Fruit fly (Drosophila melanogaster) whole organism, wandering third instar larva: ENCODE data around the gene aralar1.

Experiments used
- Abd-B ChIP-seq: fragments of >200 bp; optimal IDR thresholded peaks from 2 replicates; lab custom pipeline; 2017; ENCODE audit warnings: missing biosample characterization, missing genetic modification characterization
- CG32264 ChIP-seq: fragments of 200-800 bp; sonication (Bioruptor generic); optimal IDR thresholded peaks from 2 replicates; lab custom pipeline; 2016; ENCODE audit warnings: missing biosample characterization, missing genetic modification characterization
- CG9705 ChIP-seq: fragments of 200-800 bp; sonication (Bioruptor generic); optimal IDR thresholded peaks from 2 replicates; lab custom pipeline; 2018; ENCODE audit warnings: missing biosample characterization, mild to moderate bottlenecking, missing genetic modification characterization
- CrebA ChIP-seq: fragments of 200-800 bp; sonication (Bioruptor generic); optimal IDR thresholded peaks from 2 replicates; lab custom pipeline; 2016; ENCODE audit warnings: missing biosample characterization, mild to moderate bottlenecking, missing genetic modification characterization, borderline replicate concordance
- Dfd ChIP-seq: fragments of >200 bp; optimal IDR thresholded peaks from 2 replicates; lab custom pipeline; 2017; ENCODE audit warnings: missing biosample characterization, missing genetic modification characterization
- Dif ChIP-seq: fragments of 200-275, 200-300 bp; sonication (Bioruptor generic); optimal IDR thresholded peaks from 2 replicates; lab custom pipeline; 2018; ENCODE audit warnings: missing biosample characterization, missing genetic modification characterization; ENCODE audit not compliant: partially characterized antibody
- GATAd ChIP-seq: sonication (Bioruptor generic); optimal IDR thresholded peaks from 2 replicates; lab custom pipeline; 2016; ENCODE audit warnings: missing biosample characterization, missing genetic modification characterization
- HLH106 ChIP-seq: fragments of 200-800 bp; optimal IDR thresholded peaks from 3 replicates; lab custom pipeline; 2019; ENCODE audit warnings: missing biosample characterization, mild to moderate bottlenecking, missing genetic modification characterization, moderate library complexity
- Hnf4 ChIP-seq: fragments of 200-800 bp; sonication (Bioruptor generic); optimal IDR thresholded peaks from 2 replicates; lab custom pipeline; 2016; ENCODE audit warnings: missing biosample characterization, mild to moderate bottlenecking, missing genetic modification characterization
- Hr78 ChIP-seq: fragments of >200 bp; optimal IDR thresholded peaks from 2 replicates; lab custom pipeline; 2017; ENCODE audit warnings: missing biosample characterization, missing genetic modification characterization
- Hr83 ChIP-seq: fragments of 200-300 bp; sonication (Bioruptor generic); optimal IDR thresholded peaks from 2 replicates; lab custom pipeline; 2016; ENCODE audit warnings: missing biosample characterization, mild to moderate bottlenecking, missing genetic modification characterization, moderate library complexity; ENCODE audit not compliant: poor library complexity, severe bottlenecking
- Jra ChIP-seq: sonication (Bioruptor generic); optimal IDR thresholded peaks from 2 replicates; lab custom pipeline; 2016; ENCODE audit warnings: missing biosample characterization, missing genetic modification characterization
- Mio ChIP-seq: sonication (Bioruptor generic); optimal IDR thresholded peaks from 2 replicates; lab custom pipeline; 2016; ENCODE audit warnings: missing biosample characterization, missing genetic modification characterization
- Myc ChIP-seq: fragments of >200 bp; optimal IDR thresholded peaks from 2 replicates; lab custom pipeline; 2017
- N ChIP-seq: fragments of >200 bp; optimal IDR thresholded peaks from 2 replicates; lab custom pipeline; 2018; ENCODE audit warnings: missing biosample characterization, missing external identifiers, missing genetic modification characterization
- OdsH ChIP-seq: fragments of 200-800 bp; sonication (Bioruptor generic); optimal IDR thresholded peaks from 2 replicates; lab custom pipeline; 2016; ENCODE audit warnings: missing biosample characterization, mild to moderate bottlenecking, missing genetic modification characterization
- Rel ChIP-seq, 2 experiments: fragments of 200-800 bp; sonication (Bioruptor generic) in 1 of 2; optimal IDR thresholded peaks; 2 replicates in 1 of 2; 3 replicates in 1 of 2; lab custom pipeline; 2016 to 2019; ENCODE audit warnings: mild to moderate bottlenecking in 2 of 2, missing biosample characterization in 2 of 2, missing genetic modification characterization in 2 of 2, moderate library complexity in 1 of 2
- Sp1 ChIP-seq: fragments of 200-800 bp; sonication (Bioruptor generic); optimal IDR thresholded peaks from 3 replicates; lab custom pipeline; 2019; ENCODE audit warnings: missing biosample characterization, mild to moderate bottlenecking, missing genetic modification characterization, moderate library complexity
- Vsx2 ChIP-seq: fragments of 200-300, 225-300 bp; sonication (Bioruptor generic); optimal IDR thresholded peaks from 2 replicates; lab custom pipeline; 2018; ENCODE audit warnings: missing biosample characterization, missing genetic modification characterization; ENCODE audit not compliant: partially characterized antibody
- br ChIP-seq: fragments of 200-800 bp; sonication (Bioruptor generic); optimal IDR thresholded peaks from 2 replicates; lab custom pipeline; 2016; ENCODE audit warnings: missing biosample characterization, missing genetic modification characterization
- brk ChIP-seq: fragments of 200-800 bp; sonication (Bioruptor generic); optimal IDR thresholded peaks from 2 replicates; lab custom pipeline; 2016; ENCODE audit warnings: missing biosample characterization, mild to moderate bottlenecking, missing genetic modification characterization
- dl ChIP-seq, 2 experiments: fragments of 175-275, 200-275 bp in 1 of 2; fragments of 200-275 bp in 1 of 2; sonication (Bioruptor generic); optimal IDR thresholded peaks; lab custom pipeline; 2018; ENCODE audit warnings: mild to moderate bottlenecking in 2 of 2, missing biosample characterization in 2 of 2, missing genetic modification characterization in 2 of 2, moderate library complexity in 2 of 2; ENCODE audit not compliant: partially characterized antibody in 2 of 2, insufficient read depth in 1 of 2
- dmrt93B ChIP-seq: fragments of 200-800 bp; sonication (Bioruptor generic); optimal IDR thresholded peaks from 2 replicates; lab custom pipeline; 2018; ENCODE audit warnings: missing biosample characterization, mild to moderate bottlenecking, missing genetic modification characterization
- dsf ChIP-seq: sonication (Bioruptor generic); optimal IDR thresholded peaks from 2 replicates; lab custom pipeline; 2016; ENCODE audit warnings: missing biosample characterization, missing genetic modification characterization, borderline replicate concordance
- ey ChIP-seq: fragments of 200-800 bp; sonication (Bioruptor generic); optimal IDR thresholded peaks from 2 replicates; lab custom pipeline; 2016; ENCODE audit warnings: missing biosample characterization, missing genetic modification characterization
- foxo ChIP-seq, 2 experiments: fragments of 200-800 bp; sonication (Bioruptor generic); optimal IDR thresholded peaks; 2 replicates in 1 of 2; 3 replicates in 1 of 2; lab custom pipeline; 2016 to 2017; ENCODE audit warnings: missing biosample characterization in 2 of 2, missing genetic modification characterization in 2 of 2
- fru ChIP-seq: fragments of 200-800 bp; sonication (Bioruptor generic); optimal IDR thresholded peaks from 3 replicates; lab custom pipeline; 2016; ENCODE audit warnings: missing biosample characterization, mild to moderate bottlenecking, missing genetic modification characterization
- h ChIP-seq: fragments of 200-800 bp; sonication (Bioruptor generic); optimal IDR thresholded peaks from 3 replicates; lab custom pipeline; 2016; ENCODE audit warnings: missing biosample characterization, mild to moderate bottlenecking, missing genetic modification characterization
- jim ChIP-seq: fragments of 175-275, 200-325 bp; sonication (Bioruptor generic); optimal IDR thresholded peaks from 2 replicates; lab custom pipeline; 2016; ENCODE audit warnings: missing biosample characterization, mild to moderate bottlenecking, missing genetic modification characterization
- lola ChIP-seq: fragments of >200 bp; optimal IDR thresholded peaks from 2 replicates; lab custom pipeline; 2017; ENCODE audit warnings: missing biosample characterization, missing genetic modification characterization
- pan ChIP-seq: fragments of >200 bp; optimal IDR thresholded peaks from 2 replicates; lab custom pipeline; 2017
- psq ChIP-seq: fragments of 200-800 bp; sonication (Bioruptor generic); optimal IDR thresholded peaks from 3 replicates; lab custom pipeline; 2017; ENCODE audit warnings: missing biosample characterization, mild to moderate bottlenecking, missing genetic modification characterization, moderate library complexity
- rgr ChIP-seq: fragments of 200-800 bp; sonication (Bioruptor generic); optimal IDR thresholded peaks from 3 replicates; lab custom pipeline; 2016; ENCODE audit warnings: missing biosample characterization, mild to moderate bottlenecking, missing genetic modification characterization
- sage ChIP-seq: fragments of 200-800 bp; sonication (Bioruptor generic); optimal IDR thresholded peaks from 2 replicates; lab custom pipeline; 2016; ENCODE audit warnings: missing biosample characterization, mild to moderate bottlenecking, missing genetic modification characterization
- sv ChIP-seq: fragments of 200-800 bp; sonication (Bioruptor generic); optimal IDR thresholded peaks from 3 replicates; lab custom pipeline; 2016; ENCODE audit warnings: missing biosample characterization, missing genetic modification characterization
- tai ChIP-seq: sonication (Bioruptor generic); optimal IDR thresholded peaks from 2 replicates; lab custom pipeline; 2016; ENCODE audit warnings: missing biosample characterization, missing genetic modification characterization
- usp ChIP-seq: fragments of >200 bp; optimal IDR thresholded peaks from 2 replicates; lab custom pipeline; 2017; ENCODE audit warnings: missing biosample characterization, missing genetic modification characterization
- woc ChIP-seq: sonication (Bioruptor generic); optimal IDR thresholded peaks from 2 replicates; lab custom pipeline; 2016; ENCODE audit warnings: missing biosample characterization, mild to moderate bottlenecking, missing genetic modification characterization

Gene aralar1

DNA sequence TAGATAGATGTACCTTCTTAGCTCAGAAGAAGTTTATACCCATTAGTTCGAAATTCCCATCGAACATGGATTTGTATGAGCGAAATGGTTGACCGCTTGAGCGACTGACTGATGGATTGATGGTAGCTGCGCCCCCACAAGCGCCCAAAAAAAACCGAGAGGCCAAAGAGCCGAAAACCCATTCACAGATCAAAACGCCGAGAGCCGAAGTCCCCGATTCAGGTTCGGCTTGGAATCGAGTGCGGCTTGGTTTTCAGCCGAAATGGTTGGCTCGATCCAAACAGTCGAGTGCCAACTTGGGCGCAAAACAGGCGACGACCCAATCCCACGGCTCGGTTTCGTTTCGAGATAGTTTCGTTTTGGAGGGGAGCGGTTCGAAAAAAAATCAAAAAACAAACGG is 4.5 kb upstream of the aralar1 start:
- TF ChIP-seq OdsH (GFP tag; lab: Kevin White, UChicago) (no peak), Dif (peak; percentile 57), Vsx2 (GFP tag; lab: Kevin White, UChicago) (peak; percentile 79), Rel (GFP tag; optimal IDR thresholded peaks at IDR 0.05; lab: Kevin White, UChicago) (no peak), Rel (tag; optimal IDR thresholded peaks at IDR 0.05; lab: Kevin White, UChicago) (peak; percentile 30), dl (GFP tag; optimal IDR thresholded peaks at IDR 0.05; lab: Kevin White, UChicago; ENCODE audit: insufficient read depth in 1 of 2, partially characterized antibody in 2 of 2) (peak in 1 of 2 experiments; percentile 32)

DNA sequence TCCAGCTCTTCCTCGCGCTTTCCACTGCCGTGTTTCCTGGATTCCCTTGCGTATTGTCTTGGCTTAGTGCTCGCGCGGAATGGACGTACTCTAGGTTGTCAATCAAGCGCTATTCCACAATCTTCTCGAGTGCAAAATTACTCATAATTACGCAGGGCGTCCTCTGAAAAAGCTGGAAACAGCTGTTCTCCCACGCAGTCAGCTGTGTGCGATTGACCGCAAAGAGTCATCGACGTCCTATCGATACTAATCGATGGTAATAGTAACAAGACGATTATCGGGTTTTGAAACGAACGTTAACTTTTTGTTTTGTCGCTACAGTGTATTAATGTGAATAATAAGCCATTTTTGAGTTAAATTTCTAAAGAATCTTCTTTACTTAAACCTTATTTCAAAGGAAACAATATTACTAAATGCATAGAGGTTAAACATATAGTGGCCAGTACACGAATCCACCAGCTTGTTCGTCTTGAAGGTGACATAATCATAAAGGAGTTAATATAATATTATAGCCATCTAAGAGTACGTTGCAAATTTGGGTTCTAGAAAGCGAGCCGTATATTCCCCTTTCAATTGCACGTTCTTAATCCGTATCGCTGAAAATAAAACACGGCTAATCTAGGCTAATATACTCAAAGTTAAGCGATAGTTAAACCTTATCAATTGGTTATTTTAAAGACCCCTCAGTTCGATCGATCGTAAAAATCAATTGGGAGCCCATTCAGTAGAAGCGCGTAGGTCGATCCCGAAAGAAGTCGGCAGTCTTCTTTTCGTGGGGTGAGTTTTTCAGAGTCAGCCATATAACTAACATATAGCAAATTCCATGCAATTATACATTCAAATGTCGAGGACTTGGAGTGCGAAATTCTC is 3.6 kb upstream of the aralar1 start, which contains the start of the genes CG2224 and CDase:
Gene CG2224 (minus strand): TSS at position 235 of the 870 bp plus-strand sequence.
Gene CDase (plus strand): TSS at position 456 of the 870 bp plus-strand sequence.
- TF ChIP-seq Hnf4 (no peak), lola (GFP tag; lab: Kevin White, UChicago) (no peak), fru (GFP tag; lab: Kevin White, UChicago) (no peak), h (GFP tag; lab: Kevin White, UChicago) (no peak)

dm6 chr3R:30454442-30454841 is 1.2 kb downstream of the aralar1 start:
- TF ChIP-seq dl (GFP tag; optimal IDR thresholded peaks at IDR 0.05; lab: Kevin White, UChicago; ENCODE audit: insufficient read depth in 1 of 2, partially characterized antibody in 2 of 2) (no peak), lola (GFP tag; lab: Kevin White, UChicago) (no peak), rgr (GFP tag; lab: Kevin White, UChicago) (peak; percentile 59), psq (GFP tag; lab: Kevin White, UChicago) (no peak), CG32264 (peak; percentile 39), pan (lab: Kevin White, UChicago) (no peak), Abd-B (GFP tag; lab: Kevin White, UChicago) (no peak), sv (GFP tag; lab: Kevin White, UChicago) (no peak), brk (GFP tag; lab: Kevin White, UChicago) (no peak), Hnf4 (no peak), Rel (GFP tag; optimal IDR thresholded peaks at IDR 0.05; lab: Kevin White, UChicago) (no peak), Rel (tag; optimal IDR thresholded peaks at IDR 0.05; lab: Kevin White, UChicago) (peak; percentile 8), Hr78 (GFP tag; lab: Kevin White, UChicago) (no peak), woc (GFP tag; lab: Kevin White, UChicago) (no peak), sage (no peak), GATAd (GFP tag; lab: Kevin White, UChicago) (no peak), br (GFP tag; lab: Kevin White, UChicago) (peak; percentile 19), fru (GFP tag; lab: Kevin White, UChicago) (peak; percentile 60), OdsH (GFP tag; lab: Kevin White, UChicago) (peak; percentile 34), Mio (GFP tag; lab: Kevin White, UChicago) (no peak), dmrt93B (no peak), Dif (no peak), foxo (GFP tag; optimal IDR thresholded peaks at IDR 0.05; lab: Kevin White, UChicago) (peak in 1 of 2 experiments; percentile 52), CG9705 (GFP tag; lab: Kevin White, UChicago) (no peak), Dfd (GFP tag; lab: Kevin White, UChicago) (no peak), CrebA (GFP tag; lab: Kevin White, UChicago) (no peak), jim (GFP tag; lab: Kevin White, UChicago) (peak; percentile 45), tai (no peak), N (no peak), Myc (lab: Kevin White, UChicago) (no peak), ey (no peak), h (GFP tag; lab: Kevin White, UChicago) (peak; percentile 81), dsf (GFP tag; lab: Kevin White, UChicago) (no peak), Jra (GFP tag; lab: Kevin White, UChicago) (no peak), Sp1 (no peak), Vsx2 (GFP tag; lab: Kevin White, UChicago) (no peak), Hr83 (GFP tag; lab: Kevin White, UChicago) (peak; percentile 99), usp (GFP tag; lab: Kevin White, UChicago) (no peak), HLH106 (tag; lab: Kevin White, UChicago) (peak; percentile 41)
